Fruit fly (Drosophila melanogaster) whole organism, embryonic: Measurements from ENCODE around the gene CG10435.

Experiments
- BEAF-32 ChIP-seq: fragments of 200-800 bp; sonication (Bioruptor generic); optimal IDR thresholded peaks from 3 replicates; lab custom pipeline; 2017; ENCODE audit warnings: missing biosample characterization, missing genetic modification characterization, mild to moderate bottlenecking, moderate library complexity, missing genetic modification reagents
- CG10147 ChIP-seq: fragments of 200-800 bp; sonication (Bioruptor generic); optimal IDR thresholded peaks from 2 replicates; lab custom pipeline; 2019; ENCODE audit warnings: missing biosample characterization, mild to moderate bottlenecking, missing genetic modification characterization, moderate library complexity
- CG10543 ChIP-seq: fragments of 200-800 bp; sonication (Bioruptor generic); optimal IDR thresholded peaks from 3 replicates; lab custom pipeline; 2017; ENCODE audit warnings: missing biosample characterization, mild to moderate bottlenecking, missing genetic modification characterization, moderate library complexity
- CG10654 ChIP-seq: fragments of 200-800 bp; sonication (Bioruptor generic); optimal IDR thresholded peaks from 2 replicates; lab custom pipeline; 2016; ENCODE audit warnings: missing biosample characterization, missing genetic modification characterization
- CG1233 ChIP-seq: fragments of 200-800 bp; sonication (Bioruptor generic); optimal IDR thresholded peaks from 4 replicates; lab custom pipeline; 2018; ENCODE audit warnings: missing biosample characterization, mild to moderate bottlenecking, missing genetic modification characterization
- CG12769 ChIP-seq: fragments of 200-800 bp; sonication (Bioruptor generic); optimal IDR thresholded peaks from 2 replicates; lab custom pipeline; 2019; ENCODE audit warnings: missing biosample characterization, mild to moderate bottlenecking, missing genetic modification characterization, moderate library complexity
- CG1602 ChIP-seq: fragments of 200-800 bp; sonication (Bioruptor generic); optimal IDR thresholded peaks from 3 replicates; lab custom pipeline; 2016; ENCODE audit warnings: missing biosample characterization, missing genetic modification characterization
- CG1603 ChIP-seq: fragments of 200-800 bp; sonication (Bioruptor generic); optimal IDR thresholded peaks from 2 replicates; lab custom pipeline; 2019; ENCODE audit warnings: missing biosample characterization, mild to moderate bottlenecking, missing genetic modification characterization, moderate library complexity
- CG18262 ChIP-seq: fragments of 200-800 bp; optimal IDR thresholded peaks from 3 replicates; lab custom pipeline; 2019; ENCODE audit warnings: missing biosample characterization, mild to moderate bottlenecking, missing genetic modification characterization, moderate library complexity
- CG2678 ChIP-seq: fragments of 200-800 bp; sonication (Bioruptor generic); optimal IDR thresholded peaks from 3 replicates; lab custom pipeline; 2019; ENCODE audit warnings: missing biosample characterization, mild to moderate bottlenecking, missing genetic modification characterization, moderate library complexity
- CG34422 ChIP-seq: fragments of 200-800 bp; sonication (Bioruptor generic); IDR thresholded peaks from 3 replicates; pipeline ENCODE4 v1.3.6; 2022; ENCODE audit warnings: missing biosample characterization, missing genetic modification characterization
- CG3995 ChIP-seq: fragments of 200-800 bp; sonication (Bioruptor generic); optimal IDR thresholded peaks from 3 replicates; lab custom pipeline; 2016; ENCODE audit warnings: missing biosample characterization, missing genetic modification characterization
- CG4360 ChIP-seq: fragments of 200-800 bp; sonication (Bioruptor generic); IDR thresholded peaks from 2 replicates; pipeline ENCODE4 v1.3.6; 2022; ENCODE audit warnings: missing biosample characterization, missing genetic modification characterization
- CG6654 ChIP-seq: fragments of 200-800 bp; sonication (Bioruptor generic); optimal IDR thresholded peaks from 2 replicates; lab custom pipeline; 2017; ENCODE audit warnings: missing biosample characterization, mild to moderate bottlenecking, missing genetic modification characterization
- CG6791 ChIP-seq: fragments of 200-800 bp; sonication (Bioruptor generic); IDR thresholded peaks from 3 replicates; pipeline ENCODE4 v1.3.6; 2022; ENCODE audit warnings: missing biosample characterization, missing genetic modification characterization; ENCODE audit not compliant: partially characterized antibody
- CG6854 ChIP-seq: fragments of 200-800 bp; sonication (Bioruptor generic); optimal IDR thresholded peaks from 3 replicates; lab custom pipeline; 2017; ENCODE audit warnings: missing biosample characterization, mild to moderate bottlenecking, missing genetic modification characterization
- CG7987 ChIP-seq: fragments of 200-800 bp; sonication (Bioruptor generic); optimal IDR thresholded peaks from 2 replicates; lab custom pipeline; 2018; ENCODE audit warnings: missing biosample characterization, mild to moderate bottlenecking, missing genetic modification characterization, moderate library complexity
- CG9797 ChIP-seq: fragments of 200-800 bp; sonication (Bioruptor generic); optimal IDR thresholded peaks from 3 replicates; lab custom pipeline; 2018; ENCODE audit warnings: missing biosample characterization, mild to moderate bottlenecking, missing genetic modification characterization
- D ChIP-seq, 2 experiments: fragments of 200-800 bp in 1 of 2; fragments of >200 bp in 1 of 2; sonication (Bioruptor generic) in 1 of 2; optimal IDR thresholded peaks; 2 replicates in 1 of 2; 3 replicates in 1 of 2; lab custom pipeline; 2017; ENCODE audit warnings: mild to moderate bottlenecking in 1 of 2, missing biosample characterization in 1 of 2, missing genetic modification characterization in 1 of 2, missing genetic modification reagents in 1 of 2
- Dll ChIP-seq: fragments of 200-800 bp; sonication (Bioruptor generic); IDR thresholded peaks from 4 replicates; pipeline ENCODE4 v1.3.6; 2022; ENCODE audit warnings: missing biosample characterization, missing genetic modification characterization; ENCODE audit not compliant: partially characterized antibody
- Doc3 ChIP-seq: fragments of 200-800 bp; sonication (Bioruptor generic); IDR thresholded peaks from 3 replicates; pipeline ENCODE4 v1.3.6; 2022; ENCODE audit warnings: missing biosample characterization, missing genetic modification characterization; ENCODE audit not compliant: partially characterized antibody
- Dp ChIP-seq: fragments of 200-800 bp; sonication (Bioruptor generic); optimal IDR thresholded peaks from 2 replicates; lab custom pipeline; 2018; ENCODE audit warnings: missing biosample characterization, mild to moderate bottlenecking, missing genetic modification characterization, moderate library complexity
- Dref ChIP-seq: fragments of 200-800 bp; sonication (Bioruptor generic); IDR thresholded peaks from 2 replicates; pipeline ENCODE4 v1.3.6; 2022; ENCODE audit warnings: missing biosample characterization, missing genetic modification characterization
- HmgZ ChIP-seq: fragments of 200-800 bp; sonication (Bioruptor generic); optimal IDR thresholded peaks from 2 replicates; lab custom pipeline; 2018; ENCODE audit warnings: missing biosample characterization, mild to moderate bottlenecking, missing genetic modification characterization
- MESR4 ChIP-seq: fragments of 200-800 bp; sonication (Bioruptor generic); optimal IDR thresholded peaks from 2 replicates; lab custom pipeline; 2018; ENCODE audit warnings: missing biosample characterization, mild to moderate bottlenecking, missing genetic modification characterization, moderate library complexity
- Nf-YC ChIP-seq: fragments of 200-800 bp; optimal IDR thresholded peaks from 3 replicates; lab custom pipeline; 2019; ENCODE audit warnings: missing biosample characterization, mild to moderate bottlenecking, missing genetic modification characterization, moderate library complexity
- Pdp1 ChIP-seq, 2 experiments: fragments of 200-800 bp; sonication (Bioruptor generic); optimal IDR thresholded peaks; 3 replicates each; lab custom pipeline; 2016; ENCODE audit warnings: missing biosample characterization in 2 of 2, missing genetic modification characterization in 2 of 2, mild to moderate bottlenecking in 1 of 2, moderate library complexity in 1 of 2
- Rfx ChIP-seq: fragments of 200-800 bp; sonication (Bioruptor generic); IDR thresholded peaks from 2 replicates; pipeline ENCODE4 v1.3.6; 2022; ENCODE audit warnings: missing biosample characterization, missing genetic modification characterization
- Sry-δ ChIP-seq: fragments of 200-800 bp; sonication (Bioruptor generic); optimal IDR thresholded peaks from 2 replicates; lab custom pipeline; 2016; ENCODE audit warnings: missing biosample characterization, missing genetic modification characterization
- Stat92E ChIP-seq, 3 experiments: fragments of >200 bp in 2 of 3; fragments of 200-800 bp in 1 of 3; sonication (Bioruptor generic) in 1 of 3; optimal IDR thresholded peaks; 2 replicates each; lab custom pipeline; 2017 to 2019; ENCODE audit warnings: missing biosample characterization in 3 of 3, missing genetic modification characterization in 3 of 3, mild to moderate bottlenecking in 1 of 3, moderate library complexity in 1 of 3
- bsh ChIP-seq, 2 experiments: fragments of 200-800 bp; sonication (Bioruptor generic); optimal IDR thresholded peaks; 2 replicates each; lab custom pipeline; 2017 to 2018; ENCODE audit warnings: mild to moderate bottlenecking in 2 of 2, missing biosample characterization in 2 of 2, missing genetic modification characterization in 2 of 2, moderate library complexity in 1 of 2
- cad ChIP-seq: fragments of >200 bp; optimal IDR thresholded peaks from 2 replicates; lab custom pipeline; 2017; ENCODE audit warnings: missing biosample characterization, missing genetic modification characterization
- chinmo ChIP-seq: fragments of 200-800 bp; sonication (Bioruptor generic); IDR thresholded peaks from 4 replicates; pipeline ENCODE4 v1.3.6; 2022; ENCODE audit warnings: missing biosample characterization, missing genetic modification characterization; ENCODE audit not compliant: partially characterized antibody
- croc ChIP-seq: fragments of 200-800 bp; sonication (Bioruptor generic); conservative IDR thresholded peaks from 3 replicates; pipeline ENCODE4 v1.3.6; 2022; ENCODE audit warnings: missing biosample characterization, missing genetic modification characterization
- grau ChIP-seq: fragments of 200-800 bp; optimal IDR thresholded peaks from 3 replicates; lab custom pipeline; 2019; ENCODE audit warnings: missing biosample characterization, mild to moderate bottlenecking, missing genetic modification characterization, moderate library complexity
- gro ChIP-seq: fragments of 200-800 bp; sonication (Bioruptor generic); optimal IDR thresholded peaks from 2 replicates; lab custom pipeline; 2016; ENCODE audit warnings: missing biosample characterization, missing genetic modification characterization
- hb ChIP-seq: fragments of 200-800 bp; sonication (Bioruptor generic); IDR thresholded peaks from 3 replicates; pipeline ENCODE4 v1.3.6; 2022; ENCODE audit warnings: missing biosample characterization, missing genetic modification characterization; ENCODE audit not compliant: partially characterized antibody
- hbn ChIP-seq: fragments of 200-800 bp; sonication (Bioruptor generic); IDR thresholded peaks from 2 replicates; pipeline ENCODE4 v1.3.6; 2022; ENCODE audit warnings: missing biosample characterization, missing genetic modification characterization; ENCODE audit not compliant: partially characterized antibody
- inv ChIP-seq: fragments of 200-800 bp; sonication (Bioruptor generic); IDR thresholded peaks from 2 replicates; pipeline ENCODE4 v1.3.6; 2022; ENCODE audit warnings: missing biosample characterization, missing genetic modification characterization; ENCODE audit not compliant: partially characterized antibody
- klu ChIP-seq: fragments of 200-800 bp; sonication (Bioruptor generic); IDR thresholded peaks from 2 replicates; pipeline ENCODE4 v1.3.6; 2022; ENCODE audit warnings: missing biosample characterization, missing genetic modification characterization
- nau ChIP-seq: fragments of 200-800 bp; sonication (Bioruptor generic); optimal IDR thresholded peaks from 3 replicates; lab custom pipeline; 2017; ENCODE audit warnings: missing biosample characterization, mild to moderate bottlenecking, missing genetic modification characterization, missing genetic modification reagents
- p53 ChIP-seq: fragments of 200-800 bp; sonication (Bioruptor generic); optimal IDR thresholded peaks from 2 replicates; lab custom pipeline; 2016; ENCODE audit warnings: missing biosample characterization, missing genetic modification characterization
- phol ChIP-seq: fragments of 200-800 bp; sonication (Bioruptor generic); optimal IDR thresholded peaks from 3 replicates; lab custom pipeline; 2018; ENCODE audit warnings: missing biosample characterization, mild to moderate bottlenecking, missing genetic modification characterization, moderate library complexity
- prd ChIP-seq, 3 experiments: fragments of >200 bp in 2 of 3; fragments of 200-800 bp in 1 of 3; sonication (Bioruptor generic) in 1 of 3; optimal IDR thresholded peaks in 2 of 3; IDR thresholded peaks in 1 of 3; 2 replicates in 2 of 3; 3 replicates in 1 of 3; pipeline versions ENCODE4 v1.3.6 to Lab custom; 2017 to 2022; ENCODE audit warnings: missing biosample characterization in 1 of 3, missing genetic modification characterization in 1 of 3
- row ChIP-seq: fragments of 200-800 bp; sonication (Bioruptor generic); IDR thresholded peaks from 3 replicates; pipeline ENCODE4 v1.3.6; 2022; ENCODE audit warnings: missing biosample characterization, missing genetic modification characterization

The CG10435 gene

dm6 chr3R:8030151-8030899 is 17.3 kb upstream of the CG10435 start, which contains the start of the genes CG10903 and CG2747 (continued):
- peak; percentile 36 for TF ChIP-seq p53
- TF ChIP-seq phol (tag; lab: Kevin White, UChicago) = peak; percentile 43
- TF ChIP-seq Stat92E (GFP tag; optimal IDR thresholded peaks at IDR 0.05; lab: Kevin White, UChicago) = peak in 1 of 3 experiments; percentile 10
- peak; percentile 49 for TF ChIP-seq CG6854 (GFP tag; lab: Kevin White, UChicago)
- 0 out of 3 replicates have a peak, but pooled peaks have one; percentile 37 for TF ChIP-seq hb (GFP tag; lab: Robert Waterston, UW)
- TF ChIP-seq D (optimal IDR thresholded peaks at IDR 0.05; lab: Kevin White, UChicago) = peak; percentile 29
- no peak for TF ChIP-seq D (GFP tag; optimal IDR thresholded peaks at IDR 0.05; lab: Kevin White, UChicago)
- peak; percentile 80 for TF ChIP-seq BEAF-32 (GFP tag; lab: Kevin White, UChicago)
- peak; percentile 74 for TF ChIP-seq CG4360 (GFP tag; lab: Robert Waterston, UW)
- peak; percentile 68 for TF ChIP-seq Dref
- peak; percentile 97 for TF ChIP-seq CG6654 (GFP tag; lab: Kevin White, UChicago)
- TF ChIP-seq cad (GFP tag; lab: Kevin White, UChicago) = peak; percentile 67
- peak; percentile 47 for TF ChIP-seq CG1603
- TF ChIP-seq HmgZ (tag; lab: Kevin White, UChicago) = peak; percentile 39
- TF ChIP-seq bsh (GFP tag; optimal IDR thresholded peaks at IDR 0.05; lab: Kevin White, UChicago) = no peak
- peak; percentile 53; the same call in 1 of the 2 replicates for TF ChIP-seq inv (GFP tag; lab: Robert Waterston, UW)
- peak; percentile 42 for TF ChIP-seq CG7987
- TF ChIP-seq CG34422 = peak; percentile 25; the same call in 1 of the 3 replicates
- TF ChIP-seq CG6791 = peak; percentile 68; the same call in 2 of the 3 replicates
- TF ChIP-seq nau (GFP tag; lab: Kevin White, UChicago) = peak; percentile 28
- TF ChIP-seq CG1602 (GFP tag; lab: Kevin White, UChicago) = no peak
- TF ChIP-seq CG3995 (GFP tag; lab: Kevin White, UChicago) = peak; percentile 45
- 0 out of 2 replicates have a peak, but pooled peaks have one; percentile 35 for TF ChIP-seq Rfx (GFP tag; lab: Robert Waterston, UW)
- TF ChIP-seq CG1233 (GFP tag; lab: Kevin White, UChicago) = peak; percentile 3
- TF ChIP-seq CG10543 (GFP tag; lab: Kevin White, UChicago) = peak; percentile 41
- TF ChIP-seq grau = peak; percentile 9
- peak; percentile 76 for TF ChIP-seq gro (GFP tag; lab: Kevin White, UChicago)
- peak; percentile 59; the same call in 1 of the 4 replicates for TF ChIP-seq chinmo
- TF ChIP-seq Pdp1 (GFP tag; optimal IDR thresholded peaks at IDR 0.05; lab: Kevin White, UChicago) = peak in 1 of 2 experiments; percentile 43
- TF ChIP-seq CG18262 = peak; percentile 8
- no peak for TF ChIP-seq CG10654
- TF ChIP-seq Dp = peak; percentile 0
- peak; percentile 12 for TF ChIP-seq CG9797 (GFP tag; lab: Kevin White, UChicago)
- peak; percentile 58 for TF ChIP-seq Sry-δ (GFP tag; lab: Kevin White, UChicago)
- TF ChIP-seq Nf-YC (tag; lab: Kevin White, UChicago) = peak; percentile 43
- TF ChIP-seq prd (optimal IDR thresholded peaks at IDR 0.05; lab: Kevin White, UChicago) = no peak
- TF ChIP-seq prd (GFP tag; IDR thresholded peaks at IDR 0.05; lab: Robert Waterston, UW) = no peak
- peak; percentile 64; the same call in 2 of the 3 replicates for TF ChIP-seq Doc3 (GFP tag; lab: Robert Waterston, UW)
- peak; percentile 40; the same call in 1 of the 2 replicates for TF ChIP-seq klu (GFP tag; lab: Robert Waterston, UW)
- TF ChIP-seq croc = no peak
- peak; percentile 41 for TF ChIP-seq CG12769 (tag; lab: Kevin White, UChicago)
- peak; percentile 50 for TF ChIP-seq CG10147 (GFP tag; lab: Kevin White, UChicago)
- peak; percentile 73 for TF ChIP-seq Dll
- TF ChIP-seq hbn (GFP tag; lab: Robert Waterston, UW) = peak; percentile 65
- TF ChIP-seq CG2678 (tag; lab: Kevin White, UChicago) = peak; percentile 17
- peak; percentile 23; the same call in 1 of the 3 replicates for TF ChIP-seq row
- peak; percentile 82 for TF ChIP-seq MESR4
